Fruit fly (Drosophila melanogaster): ENCODE results near the gene tey.
A peak's percentile ranks its signal among the peaks of the same experiment; 100 is the strongest.

The tey gene

dm6 chr3L:19612172-19612571, 51.7 kb downstream of the tey start, which contains the start of the genes Lon and PIG-F (continued):
- TF ChIP-seq kah (GFP tag; optimal IDR thresholded peaks at IDR 0.05) (peak; percentile 97), CG8944 (GFP tag; optimal IDR thresholded peaks at IDR 0.05) (peak; percentile 97), seq (GFP tag; IDR thresholded peaks at IDR 0.05) (peak; percentile 99), CG31365 (tag; optimal IDR thresholded peaks at IDR 0.05) (peak; percentile 79), Mes4 (GFP tag; optimal IDR thresholded peaks at IDR 0.05) (peak; percentile 96), sens (GFP tag) (peak; percentile 100), CG10959 (GFP tag; IDR thresholded peaks at IDR 0.05) (peak; percentile 98), Trl (optimal IDR thresholded peaks at IDR 0.05) (no peak), Trl (GFP tag; optimal IDR thresholded peaks at IDR 0.05) (peak; percentile 98), CG8359 (GFP tag; optimal IDR thresholded peaks at IDR 0.05; ENCODE audit: borderline replicate concordance) (peak; percentile 95), CG8281 (tag; optimal IDR thresholded peaks at IDR 0.05) (peak; percentile 95), pho (GFP tag; optimal IDR thresholded peaks at IDR 0.05) (peak; percentile 99), B-H1 (GFP tag; IDR thresholded peaks at IDR 0.05) (peak; percentile 97), pnt (GFP tag; optimal IDR thresholded peaks at IDR 0.05) (peak; percentile 98), sna (GFP tag; IDR thresholded peaks at IDR 0.05; ENCODE audit: partially characterized antibody) (peak; percentile 62; the same call in 1 of the 2 replicates), Ets97D (GFP tag; optimal IDR thresholded peaks at IDR 0.05) (peak; percentile 95), wor (GFP tag; IDR thresholded peaks at IDR 0.05) (peak; percentile 98), CG30431 (GFP tag; optimal IDR thresholded peaks at IDR 0.05) (peak; percentile 99), CG11504 (tag; optimal IDR thresholded peaks at IDR 0.05) (peak; percentile 98), Lpt (GFP tag; optimal IDR thresholded peaks at IDR 0.05) (no peak), mam (GFP tag; optimal IDR thresholded peaks at IDR 0.05) (peak; percentile 99), Taf1 (GFP tag; IDR thresholded peaks at IDR 0.05) (peak; percentile 97), gcm2 (GFP tag; optimal IDR thresholded peaks at IDR 0.05) (peak; percentile 97), pb (GFP tag; optimal IDR thresholded peaks at IDR 0.05) (peak; percentile 92), CG13424 (tag; optimal IDR thresholded peaks at IDR 0.05) (peak; percentile 100), tll (GFP tag; optimal IDR thresholded peaks at IDR 0.05) (peak; percentile 59 to 81), Sin3A (optimal IDR thresholded peaks at IDR 0.05) (peak; percentile 65), Atf3 (GFP tag; optimal IDR thresholded peaks at IDR 0.05) (peak; percentile 98), CG17568 (GFP tag; optimal IDR thresholded peaks at IDR 0.05) (peak; percentile 98), Rfx (GFP tag; IDR thresholded peaks at IDR 0.05) (peak; percentile 99), so (GFP tag; IDR thresholded peaks at IDR 0.05) (peak; percentile 98), Hsf (GFP tag; optimal IDR thresholded peaks at IDR 0.05) (peak; percentile 99), CG12391 (tag; optimal IDR thresholded peaks at IDR 0.05) (peak; percentile 99), nau (GFP tag; optimal IDR thresholded peaks at IDR 0.05) (no peak), MTF-1 (GFP tag; optimal IDR thresholded peaks at IDR 0.05; ENCODE audit: borderline replicate concordance) (peak; percentile 96), CG12744 (GFP tag; optimal IDR thresholded peaks at IDR 0.05) (peak; percentile 97), Hr51 (GFP tag; optimal IDR thresholded peaks at IDR 0.05) (peak; percentile 99), CG15269 (tag; optimal IDR thresholded peaks at IDR 0.05) (peak; percentile 99), Myb (GFP tag; optimal IDR thresholded peaks at IDR 0.05) (peak; percentile 90), Abd-B (GFP tag; optimal IDR thresholded peaks at IDR 0.05) (peak; percentile 99)

DNA sequence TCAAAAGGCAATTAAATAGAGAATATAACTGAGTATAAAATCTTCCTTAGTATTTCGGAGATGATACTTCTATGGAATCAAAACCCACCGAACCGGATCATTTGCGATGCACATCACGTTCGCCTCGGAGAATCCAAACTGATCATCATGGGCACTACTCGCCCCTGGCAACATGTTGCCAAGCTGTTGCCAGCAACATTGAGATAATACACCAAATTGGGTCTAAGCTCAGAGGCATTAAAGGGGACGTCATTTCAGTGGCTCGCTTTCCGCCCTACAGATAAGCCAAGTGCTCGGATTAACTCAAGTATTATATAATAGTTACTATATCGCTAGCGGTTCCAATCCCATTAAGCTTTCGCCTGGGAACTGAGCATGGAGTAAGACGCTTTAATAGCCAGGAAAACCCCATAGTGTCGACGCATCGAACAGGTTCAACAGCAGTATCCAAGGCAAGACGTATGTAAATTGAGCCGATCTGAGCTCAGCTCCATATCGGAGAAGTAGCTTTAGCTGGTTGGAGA, 57.9 kb downstream of the tey start, which contains the start of the genes lush and CG9372:
lush (minus strand) TSS at position 117 of the 524 bp plus-strand sequence.
CG9372 (plus strand) TSS at position 235 of the 524 bp plus-strand sequence.
- TF ChIP-seq ERR (GFP tag; optimal IDR thresholded peaks at IDR 0.05), result no peak
- peak; percentile 47 for TF ChIP-seq sens (GFP tag)
- 0 out of 3 replicates have a peak, but pooled peaks have one; percentile 51 for TF ChIP-seq CG2199 (GFP tag; IDR thresholded peaks at IDR 0.05)
- TF ChIP-seq CG34376 (GFP tag; optimal IDR thresholded peaks at IDR 0.05), result peak; percentile 6
- peak; percentile 49 for TF ChIP-seq Med (GFP tag)
- TF ChIP-seq Pdp1 (GFP tag; optimal IDR thresholded peaks at IDR 0.05), result peak in 1 of 2 experiments; percentile 95
- no peak for TF ChIP-seq Xbp1 (GFP tag; optimal IDR thresholded peaks at IDR 0.05)
- TF ChIP-seq CG11504 (tag; optimal IDR thresholded peaks at IDR 0.05), result peak; percentile 98
